Fruit fly (Drosophila melanogaster) whole organism, adult: ENCODE data around the gene trx.

Experiments used
- CG14711 ChIP-seq: fragments of 200-800 bp; sonication (Bioruptor generic); optimal IDR thresholded peaks from 2 replicates; lab custom pipeline; 2018; ENCODE audit warnings: missing biosample characterization, mild to moderate bottlenecking, missing genetic modification characterization, moderate library complexity
- CG5204 ChIP-seq: fragments of 200-800 bp; sonication (Bioruptor generic); optimal IDR thresholded peaks from 2 replicates; lab custom pipeline; 2016; ENCODE audit warnings: missing biosample characterization, missing genetic modification characterization
- Mnt ChIP-seq: fragments of 200-800 bp; sonication (Bioruptor generic); optimal IDR thresholded peaks from 2 replicates; lab custom pipeline; 2016; ENCODE audit warnings: missing biosample characterization, mild to moderate bottlenecking, missing genetic modification characterization
- cic ChIP-seq: fragments of 200-800 bp; sonication (Bioruptor generic); optimal IDR thresholded peaks from 2 replicates; lab custom pipeline; 2017; ENCODE audit warnings: missing biosample characterization, mild to moderate bottlenecking, missing genetic modification characterization, moderate library complexity

Gene trx

dm6 chr3R:14214776-14215175 is 71.9 kb downstream of the trx start, which contains the start of gene Dop1R1:
Gene Dop1R1 (minus strand): TSS chr3R:14214810.
- TF ChIP-seq cic (GFP tag; lab: Kevin White, UChicago), result no peak
- no peak for TF ChIP-seq Mnt
- no peak for TF ChIP-seq CG5204 (GFP tag; lab: Kevin White, UChicago)
- TF ChIP-seq CG14711 (tag; lab: Kevin White, UChicago), result no peak
